Fruit fly (Drosophila melanogaster): ENCODE results near the gene CG5715.

DNA sequence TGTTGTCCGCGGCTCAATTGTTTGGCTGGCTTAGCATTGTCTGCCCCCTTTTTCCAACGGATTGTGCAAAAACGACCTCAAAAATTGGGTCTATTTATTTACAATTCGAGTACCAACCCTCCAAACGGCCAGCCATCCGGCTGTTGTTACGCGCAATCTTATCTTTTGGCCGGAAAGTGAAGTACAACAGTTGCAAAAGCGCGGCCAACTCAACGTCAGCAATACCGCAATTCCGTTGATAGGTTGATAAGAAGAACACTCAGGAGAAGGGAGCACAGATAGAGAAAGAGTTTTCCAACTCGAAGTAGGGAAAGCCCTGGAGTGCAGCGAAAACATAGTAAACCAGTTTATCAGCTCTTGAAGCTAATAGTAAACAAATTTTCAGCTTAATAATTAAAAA, 2.7 kb upstream of the CG5715 start:
- TF ChIP-seq D1 (tag; optimal IDR thresholded peaks at IDR 0.05) (no peak), CG8159 (tag; optimal IDR thresholded peaks at IDR 0.05) (no peak), CG34367 (tag; optimal IDR thresholded peaks at IDR 0.05) (no peak), CG17806 (tag; optimal IDR thresholded peaks at IDR 0.05) (no peak), Pif1A (GFP tag; optimal IDR thresholded peaks at IDR 0.05) (no peak), CG13204 (GFP tag; optimal IDR thresholded peaks at IDR 0.05) (no peak), CG8301 (tag; optimal IDR thresholded peaks at IDR 0.05) (no peak)
